Worm (Caenorhabditis elegans) whole organism, L2 larva: ENCODE data around the gene fubl-3.

Experiments
- C34F6.9 ChIP-seq: fragments of 150-350 bp; optimal IDR thresholded peaks from 2 replicates; lab custom pipeline; 2014; ENCODE audit warnings: missing biosample characterization, missing genetic modification characterization
- F13H6.1 ChIP-seq: sonication (generic microtip); optimal IDR thresholded peaks from 2 replicates; lab custom pipeline; 2016; ENCODE audit warnings: missing genetic modification characterization, missing compliant biosample characterization
- Y55F3AM.14 ChIP-seq: fragments of 200-800 bp; sonication (Bioruptor generic); optimal IDR thresholded peaks from 2 replicates; lab custom pipeline; 2018; ENCODE audit warnings: mild to moderate bottlenecking, missing genetic modification characterization, missing compliant biosample characterization
- ama-1 ChIP-seq: fragments of 150-350 bp; optimal IDR thresholded peaks from 2 replicates; lab custom pipeline; 2018; ENCODE audit warnings: inconsistent platforms
- ceh-16 ChIP-seq: fragments of 150-350 bp; optimal IDR thresholded peaks from 2 replicates; lab custom pipeline; 2014; ENCODE audit warnings: missing biosample characterization, missing genetic modification characterization
- crh-2 ChIP-seq: sonication (generic microtip); optimal IDR thresholded peaks from 2 replicates; lab custom pipeline; 2017; ENCODE audit warnings: missing biosample characterization, missing genetic modification characterization
- dmd-4 ChIP-seq: sonication (generic microtip); optimal IDR thresholded peaks from 2 replicates; lab custom pipeline; 2017; ENCODE audit warnings: missing biosample characterization, missing genetic modification characterization
- elt-1 ChIP-seq: fragments of 150-350 bp; optimal IDR thresholded peaks from 2 replicates; lab custom pipeline; 2014; ENCODE audit warnings: missing biosample characterization, missing genetic modification characterization
- elt-3 ChIP-seq: sonication (generic microtip); optimal IDR thresholded peaks from 2 replicates; lab custom pipeline; 2017; ENCODE audit warnings: missing biosample characterization, missing genetic modification characterization
- fos-1 ChIP-seq: fragments of 150-350 bp; optimal IDR thresholded peaks from 2 replicates; lab custom pipeline; 2014; ENCODE audit warnings: missing biosample characterization, missing genetic modification characterization
- gmeb-1 ChIP-seq: fragments of 150-350 bp; optimal IDR thresholded peaks from 2 replicates; lab custom pipeline; 2014; ENCODE audit warnings: missing biosample characterization, missing genetic modification characterization
- lin-13 ChIP-seq: fragments of 150-350 bp; optimal IDR thresholded peaks from 2 replicates; lab custom pipeline; 2014; ENCODE audit warnings: missing biosample characterization, missing genetic modification reagents, missing genetic modification characterization
- lsy-2 ChIP-seq, 2 experiments: fragments of 150-350 bp in 1 of 2; sonication (generic microtip) in 1 of 2; optimal IDR thresholded peaks; 2 replicates each; lab custom pipeline; 2014 to 2017; ENCODE audit warnings: missing biosample characterization in 2 of 2, missing genetic modification characterization in 2 of 2
- nhr-11 ChIP-seq: fragments of 150-350 bp; optimal IDR thresholded peaks from 2 replicates; lab custom pipeline; 2014; ENCODE audit warnings: missing biosample characterization, missing genetic modification characterization
- nhr-12 ChIP-seq: fragments of 150-350 bp; optimal IDR thresholded peaks from 2 replicates; lab custom pipeline; 2014; ENCODE audit warnings: missing biosample characterization, missing genetic modification characterization
- nhr-129 ChIP-seq: fragments of 150-350 bp; optimal IDR thresholded peaks from 2 replicates; lab custom pipeline; 2014; ENCODE audit warnings: missing biosample characterization, missing genetic modification characterization
- nhr-23 ChIP-seq: fragments of 150-350 bp; optimal IDR thresholded peaks from 2 replicates; lab custom pipeline; 2014; ENCODE audit warnings: missing biosample characterization, missing genetic modification reagents, missing genetic modification characterization
- nhr-6 ChIP-seq: fragments of 150-350 bp; optimal IDR thresholded peaks from 2 replicates; lab custom pipeline; 2014; ENCODE audit warnings: missing biosample characterization, missing genetic modification characterization
- sma-3 ChIP-seq: sonication (generic microtip); optimal IDR thresholded peaks from 2 replicates; lab custom pipeline; 2016; ENCODE audit warnings: missing genetic modification reagents, missing genetic modification characterization, missing compliant biosample characterization
- sma-9 ChIP-seq, 2 experiments: fragments of 150-350 bp in 1 of 2; sonication (generic microtip) in 1 of 2; optimal IDR thresholded peaks; 2 replicates each; lab custom pipeline; 2014 to 2016; ENCODE audit warnings: missing genetic modification characterization in 2 of 2, mild to moderate bottlenecking in 1 of 2, missing biosample characterization in 1 of 2, missing compliant biosample characterization in 1 of 2, missing genetic modification reagents in 1 of 2, moderate library complexity in 1 of 2
- snpc-4 ChIP-seq: fragments of 150-350 bp; optimal IDR thresholded peaks from 2 replicates; lab custom pipeline; 2014; ENCODE audit warnings: missing biosample characterization, missing genetic modification characterization
- unc-39 ChIP-seq: fragments of 150-350 bp; optimal IDR thresholded peaks from 2 replicates; lab custom pipeline; 2014; ENCODE audit warnings: missing biosample characterization, missing genetic modification characterization
- unc-55 ChIP-seq: fragments of 150-350 bp; sonication (generic microtip); optimal IDR thresholded peaks from 3 replicates; lab custom pipeline; 2014; ENCODE audit warnings: missing biosample characterization, missing genetic modification reagents, missing genetic modification characterization
- ztf-1 ChIP-seq: fragments of 200-800 bp; sonication (Bioruptor generic); conservative IDR thresholded peaks from 2 replicates; pipeline ENCODE4 v1.3.6; 2022; ENCODE audit warnings: missing genetic modification characterization, missing compliant biosample characterization
- ztf-4 ChIP-seq: fragments of 150-350 bp; optimal IDR thresholded peaks from 2 replicates; lab custom pipeline; 2014; ENCODE audit warnings: missing biosample characterization, missing genetic modification characterization

The fubl-3 gene

ce11 chrX:17456536-17457165 lies 22.4 kb downstream of the fubl-3 start, which contains the start of gene mlc-2:
mlc-2 (minus strand) TSS chrX:17456586.
- TF ChIP-seq nhr-23 (tag; lab: Kevin White, UChicago) (no peak), nhr-129 (peak; percentile 28), sma-9 (GFP tag; optimal IDR thresholded peaks at IDR 0.05; lab: Kevin White, UChicago) (peak; percentile 14), sma-9 (tag; optimal IDR thresholded peaks at IDR 0.05; lab: Kevin White, UChicago) (no peak), F13H6.1 (tag; lab: Kevin White, UChicago) (peak; percentile 84)

DNA sequence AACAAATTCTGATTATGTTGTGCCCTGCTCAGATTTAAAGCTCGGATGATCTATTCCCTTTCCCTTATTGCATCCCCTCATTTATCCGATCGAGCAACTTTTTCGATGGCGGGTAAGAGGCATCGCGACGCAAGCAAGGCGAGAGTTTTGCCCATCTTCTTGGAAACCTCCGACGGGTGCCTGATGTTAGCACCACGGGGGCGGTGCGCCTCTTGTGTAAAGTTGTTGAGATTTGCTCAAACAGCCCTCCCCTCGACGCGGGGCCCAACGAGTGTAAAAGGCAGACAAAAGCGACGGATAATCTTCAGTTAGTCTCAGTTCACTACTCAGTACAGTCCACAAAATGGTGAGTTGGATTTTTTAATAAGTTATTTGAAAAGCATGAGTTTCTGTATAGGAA lies 24.6 kb downstream of the fubl-3 start, which contains the start of gene mlc-1:
mlc-1 (plus strand) TSS at position 324 of the 400 bp plus-strand sequence.
- TF ChIP-seq unc-55 (GFP tag; lab: Kevin White, UChicago) (no peak), nhr-129 (peak; percentile 18), ama-1 (lab: Kevin White, UChicago) (no peak), sma-9 (GFP tag; optimal IDR thresholded peaks at IDR 0.05; lab: Kevin White, UChicago) (peak; percentile 39), sma-9 (tag; optimal IDR thresholded peaks at IDR 0.05; lab: Kevin White, UChicago) (no peak), gmeb-1 (no peak), nhr-11 (tag; lab: Kevin White, UChicago) (no peak), elt-1 (tag; lab: Kevin White, UChicago) (no peak), dmd-4 (tag; lab: Kevin White, UChicago) (no peak), Y55F3AM.14 (GFP tag; lab: Kevin White, UChicago) (no peak), lsy-2 (tag; optimal IDR thresholded peaks at IDR 0.05; lab: Kevin White, UChicago) (no peak), F13H6.1 (tag; lab: Kevin White, UChicago) (peak; percentile 54)

- no peak for TF ChIP-seq elt-3
- no peak for TF ChIP-seq nhr-6 (tag; lab: Kevin White, UChicago)
- no peak for TF ChIP-seq ztf-4 (tag; lab: Kevin White, UChicago)
- TF ChIP-seq gmeb-1, result no peak
- peak; percentile 40 for TF ChIP-seq nhr-129
- peak; percentile 21 for TF ChIP-seq C34F6.9
- TF ChIP-seq snpc-4 (tag; lab: Kevin White, UChicago), result no peak
- TF ChIP-seq unc-55 (GFP tag; lab: Kevin White, UChicago), result no peak
These were observed 27.7 kb downstream of the fubl-3 start for ce11 chrX:17461958-17462357.

DNA sequence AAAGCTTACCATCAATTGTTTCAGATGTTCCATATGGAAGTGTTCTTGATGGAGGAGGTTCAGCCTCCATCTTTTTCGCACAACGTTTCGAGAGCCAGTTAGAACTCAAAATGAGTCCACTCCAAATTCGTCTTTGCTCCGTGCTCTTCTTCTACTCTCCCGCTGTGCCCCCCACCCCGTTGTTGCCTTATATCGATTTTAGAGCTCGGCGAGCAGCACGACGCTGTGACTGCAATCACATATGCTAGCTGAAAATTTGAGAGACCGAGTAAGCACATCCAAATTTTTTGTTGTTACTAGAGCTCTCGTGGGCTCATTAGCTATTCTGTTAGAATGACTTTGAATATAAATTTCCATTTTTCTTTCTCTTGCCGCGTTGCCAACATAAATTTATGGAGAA lies 30.6 kb downstream of the fubl-3 start, which contains the start of gene slc-17.1:
slc-17.1 (minus strand) TSS at position 101 of the 400 bp plus-strand sequence.
- peak; percentile 2 for TF ChIP-seq unc-55 (GFP tag; lab: Kevin White, UChicago)
- TF ChIP-seq lin-13 (GFP tag; lab: Kevin White, UChicago), result no peak

DNA sequence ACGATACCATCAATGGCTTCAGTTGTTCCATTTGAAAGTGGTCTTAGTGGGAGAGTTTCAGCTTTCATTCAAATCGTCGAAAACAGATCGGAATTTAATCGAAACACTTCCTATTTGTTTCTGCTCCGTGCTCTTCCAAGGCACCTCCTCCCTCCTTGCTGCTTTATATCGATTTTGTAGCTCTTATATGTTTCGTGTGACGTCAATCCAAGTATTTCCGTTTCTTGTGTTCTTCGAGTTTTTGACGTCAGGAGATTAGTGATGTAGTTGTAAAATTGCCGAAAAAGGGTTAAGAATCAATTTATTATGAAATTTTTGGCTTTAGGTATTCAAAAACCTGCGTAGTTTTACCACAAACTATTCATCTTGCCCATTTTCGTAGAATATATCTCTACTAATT lies 32.4 kb downstream of the fubl-3 start, which contains the start of gene ZK54.3:
ZK54.3 (minus strand) TSS at position 391 of the 400 bp plus-strand sequence.
- no peak for TF ChIP-seq ama-1 (lab: Kevin White, UChicago)
- TF ChIP-seq lsy-2 (tag; optimal IDR thresholded peaks at IDR 0.05; lab: Kevin White, UChicago), result peak in 1 of 2 experiments; percentile 49
- TF ChIP-seq sma-9 (GFP tag; optimal IDR thresholded peaks at IDR 0.05; lab: Kevin White, UChicago), result peak; percentile 63
- TF ChIP-seq sma-9 (tag; optimal IDR thresholded peaks at IDR 0.05; lab: Kevin White, UChicago), result no peak
- peak; percentile 93 for TF ChIP-seq unc-55 (GFP tag; lab: Kevin White, UChicago)
- no peak for TF ChIP-seq ztf-1 (GFP tag; lab: Robert Waterston, UW)
- TF ChIP-seq crh-2 (tag; lab: Kevin White, UChicago), result peak; percentile 43
- peak; percentile 56 for TF ChIP-seq C34F6.9

ce11 chrX:17468483-17468882 lies 34.2 kb downstream of the fubl-3 start:
- TF ChIP-seq ztf-1 (GFP tag; lab: Robert Waterston, UW) (no peak), sma-3 (no peak), lin-13 (GFP tag; lab: Kevin White, UChicago) (no peak), C34F6.9 (no peak), nhr-12 (tag; lab: Kevin White, UChicago) (no peak), fos-1 (tag; lab: Kevin White, UChicago) (no peak)
- TF ChIP-seq, all 48 proteins: peak for 0

DNA sequence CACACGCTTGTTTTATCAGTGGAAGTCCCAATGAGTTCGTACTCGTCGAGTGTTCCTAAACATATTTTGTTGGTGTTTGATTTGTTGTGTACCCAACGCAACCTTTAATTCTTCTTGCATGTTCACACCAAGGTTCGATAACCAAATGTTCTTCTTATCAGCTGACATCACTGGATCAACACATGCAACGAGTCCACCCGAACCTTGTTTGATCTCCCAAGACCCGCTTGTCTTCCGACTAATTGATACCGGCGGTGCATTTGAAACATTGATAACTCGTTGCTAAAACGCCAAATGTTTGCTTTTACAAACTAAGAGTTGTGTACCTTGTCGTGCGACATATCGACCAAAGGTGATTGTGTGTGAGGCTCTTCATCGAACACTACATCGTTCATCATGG lies 37.5 kb downstream of the fubl-3 start:
- peak; percentile 29 for TF ChIP-seq nhr-129
- peak; percentile 52 for TF ChIP-seq fos-1 (tag; lab: Kevin White, UChicago)
- no peak for TF ChIP-seq ceh-16 (tag; lab: Kevin White, UChicago)
- TF ChIP-seq crh-2 (tag; lab: Kevin White, UChicago), result peak; percentile 51
- TF ChIP-seq sma-9 (GFP tag; optimal IDR thresholded peaks at IDR 0.05; lab: Kevin White, UChicago), result peak; percentile 88
- TF ChIP-seq sma-9 (tag; optimal IDR thresholded peaks at IDR 0.05; lab: Kevin White, UChicago), result no peak
- TF ChIP-seq unc-39, result no peak
- peak; percentile 61 for TF ChIP-seq F13H6.1 (tag; lab: Kevin White, UChicago)
- TF ChIP-seq, all 48 proteins: peak for 5
